Worm (Caenorhabditis elegans): ENCODE results near the gene myo-6.
A peak's percentile ranks its signal among the peaks of the same experiment; 100 is the strongest.

The myo-6 gene

DNA sequence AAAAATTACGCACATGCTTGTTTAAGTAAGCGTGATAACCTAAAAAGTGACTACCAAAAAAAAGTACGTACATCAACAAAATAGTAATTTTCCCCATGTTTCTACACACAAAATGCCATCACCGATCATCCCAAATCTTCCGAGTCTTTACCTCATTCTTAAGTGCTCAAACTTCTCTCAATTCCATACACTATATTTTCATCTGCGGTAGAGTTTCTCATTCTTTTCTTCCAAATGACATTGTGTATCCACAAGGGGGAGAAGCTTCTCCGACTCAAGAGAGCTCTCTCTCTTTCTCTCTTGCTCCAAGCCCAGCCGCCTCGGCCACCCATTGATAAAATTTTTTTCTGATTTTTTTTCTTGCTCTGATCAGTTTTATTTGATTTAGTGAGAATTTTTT, at the start of gene myo-6:
Gene myo-6, plus strand, starts transcription at position 301 of the 400 bp plus-strand sequence.
- TF ChIP-seq nhr-11 (tag; optimal IDR thresholded peaks at IDR 0.05) (no peak), ceh-19 (GFP tag; optimal IDR thresholded peaks at IDR 0.05) (no peak), fax-1 (tag; optimal IDR thresholded peaks at IDR 0.05) (no peak), pax-1 (tag; optimal IDR thresholded peaks at IDR 0.05) (no peak), rnt-1 (tag; optimal IDR thresholded peaks at IDR 0.05) (no peak), ceh-2 (tag; optimal IDR thresholded peaks at IDR 0.05) (no peak), dmd-4 (tag; optimal IDR thresholded peaks at IDR 0.05; ENCODE audit: borderline replicate concordance) (no peak), odd-2 (tag; optimal IDR thresholded peaks at IDR 0.05) (no peak), unc-42 (tag; optimal IDR thresholded peaks at IDR 0.05) (no peak), madf-2 (tag; optimal IDR thresholded peaks at IDR 0.05) (no peak), ztf-16 (tag; optimal IDR thresholded peaks at IDR 0.05) (no peak), nfya-1 (tag; optimal IDR thresholded peaks at IDR 0.05) (no peak), che-1 (tag; optimal IDR thresholded peaks at IDR 0.05) (no peak), ceh-45 (GFP tag; IDR thresholded peaks at IDR 0.05) (no peak), lim-6 (tag; optimal IDR thresholded peaks at IDR 0.05) (no peak), ref-2 (tag; optimal IDR thresholded peaks at IDR 0.05) (no peak), ceh-24 (tag; optimal IDR thresholded peaks at IDR 0.05) (no peak), eyg-1 (tag; optimal IDR thresholded peaks at IDR 0.05) (no peak), hlh-6 (tag; optimal IDR thresholded peaks at IDR 0.05) (no peak)

DNA sequence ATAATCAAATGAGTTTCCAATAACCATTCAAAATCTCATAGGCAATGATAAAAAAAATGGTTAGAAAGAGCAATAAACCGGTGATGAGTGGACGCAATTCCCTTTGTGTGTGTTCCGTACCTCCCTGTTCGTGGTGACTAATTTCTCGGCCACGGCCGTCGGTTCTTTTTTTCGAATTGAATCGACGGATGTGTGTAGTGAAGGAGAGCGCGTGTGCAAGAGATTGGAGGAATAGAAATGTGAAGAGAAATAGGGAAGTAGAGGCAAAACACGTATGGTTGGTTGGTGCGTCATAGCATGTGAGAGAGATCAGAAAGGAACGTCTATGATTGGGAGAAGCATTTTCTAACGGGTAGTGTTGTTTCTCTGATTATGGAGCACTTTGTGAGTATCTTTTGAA, 49.8 kb upstream of the myo-6 start:
- TF ChIP-seq pqm-1 (tag; optimal IDR thresholded peaks at IDR 0.05): no peak
- no peak for TF ChIP-seq ceh-9 (tag; optimal IDR thresholded peaks at IDR 0.05)
- no peak for TF ChIP-seq ztf-16 (tag; optimal IDR thresholded peaks at IDR 0.05)
- no peak for TF ChIP-seq madf-2 (tag; optimal IDR thresholded peaks at IDR 0.05)
- no peak for TF ChIP-seq unc-55 (GFP tag; optimal IDR thresholded peaks at IDR 0.05)
- no peak for TF ChIP-seq elt-2 (tag; optimal IDR thresholded peaks at IDR 0.05)
- no peak for TF ChIP-seq ceh-34 (tag; optimal IDR thresholded peaks at IDR 0.05)
- TF ChIP-seq K09A11.1 (tag; optimal IDR thresholded peaks at IDR 0.05; ENCODE audit: insufficient read depth): no peak
- no peak for TF ChIP-seq gmeb-2 (tag; optimal IDR thresholded peaks at IDR 0.05)
- no peak for TF ChIP-seq T23F11.4 (GFP tag; optimal IDR thresholded peaks at IDR 0.05)
- no peak for TF ChIP-seq K02D7.2 (tag; optimal IDR thresholded peaks at IDR 0.05)
- TF ChIP-seq unc-86 (tag; optimal IDR thresholded peaks at IDR 0.05): no peak
- TF ChIP-seq ceh-31 (tag; optimal IDR thresholded peaks at IDR 0.05): peak; percentile 84
- no peak for TF ChIP-seq ceh-24 (tag; optimal IDR thresholded peaks at IDR 0.05)
- TF ChIP-seq unc-42 (tag; optimal IDR thresholded peaks at IDR 0.05): peak; percentile 39
- TF ChIP-seq dmd-4 (tag; optimal IDR thresholded peaks at IDR 0.05; ENCODE audit: borderline replicate concordance): no peak
- TF ChIP-seq tbx-7 (tag; optimal IDR thresholded peaks at IDR 0.05): no peak
- TF ChIP-seq nhr-232 (tag; optimal IDR thresholded peaks at IDR 0.05): no peak
- TF ChIP-seq ceh-6 (GFP tag; optimal IDR thresholded peaks at IDR 0.05): no peak
- TF ChIP-seq sox-2 (GFP tag; IDR thresholded peaks at IDR 0.05): no peak
- TF ChIP-seq sdc-2 (tag; optimal IDR thresholded peaks at IDR 0.05): no peak
- TF ChIP-seq unc-3 (GFP tag; conservative IDR thresholded peaks at IDR 0.05): no peak
- no peak for TF ChIP-seq unc-3 (tag; optimal IDR thresholded peaks at IDR 0.05)
- TF ChIP-seq sox-4 (tag; optimal IDR thresholded peaks at IDR 0.05): no peak
- TF ChIP-seq ceh-14 (tag; optimal IDR thresholded peaks at IDR 0.05): no peak
- peak; percentile 18 for TF ChIP-seq fkh-6 (tag; optimal IDR thresholded peaks at IDR 0.05)
- no peak for TF ChIP-seq elt-4 (tag; optimal IDR thresholded peaks at IDR 0.05)
- no peak for TF ChIP-seq pat-9 (tag; optimal IDR thresholded peaks at IDR 0.05)
- no peak for TF ChIP-seq ama-1 (optimal IDR thresholded peaks at IDR 0.05)
- no peak for TF ChIP-seq odd-2 (tag; optimal IDR thresholded peaks at IDR 0.05)
- peak; percentile 35 for TF ChIP-seq ref-2 (tag; optimal IDR thresholded peaks at IDR 0.05)
- TF ChIP-seq ets-4 (tag; optimal IDR thresholded peaks at IDR 0.05): peak; percentile 21
- TF ChIP-seq ahr-1 (tag; optimal IDR thresholded peaks at IDR 0.05): no peak
- TF ChIP-seq pag-3 (tag; optimal IDR thresholded peaks at IDR 0.05; ENCODE audit: borderline replicate concordance): no peak
- no peak for TF ChIP-seq syd-9 (tag; optimal IDR thresholded peaks at IDR 0.05)
- no peak for TF ChIP-seq hlh-15 (tag; optimal IDR thresholded peaks at IDR 0.05)
- TF ChIP-seq Y22D7AL.16 (tag; optimal IDR thresholded peaks at IDR 0.05): no peak
- TF ChIP-seq ceh-30 (tag; optimal IDR thresholded peaks at IDR 0.05): no peak
- no peak for TF ChIP-seq ceh-45 (GFP tag; IDR thresholded peaks at IDR 0.05)
- TF ChIP-seq ttx-3 (tag; optimal IDR thresholded peaks at IDR 0.05): no peak
- TF ChIP-seq hlh-6 (tag; optimal IDR thresholded peaks at IDR 0.05): no peak
- no peak for TF ChIP-seq eyg-1 (tag; optimal IDR thresholded peaks at IDR 0.05)
- no peak for TF ChIP-seq ceh-18 (tag; optimal IDR thresholded peaks at IDR 0.05)
- no peak for TF ChIP-seq fax-1 (tag; optimal IDR thresholded peaks at IDR 0.05)
